Fruit fly (Drosophila melanogaster) whole organism, embryonic: ENCODE measurements around the gene RpS25.

Source experiments
- CG10147 ChIP-seq: fragments of 200-800 bp; sonication (Bioruptor generic); optimal IDR thresholded peaks from 2 replicates; lab custom pipeline; 2019; ENCODE audit warnings: missing biosample characterization, mild to moderate bottlenecking, missing genetic modification characterization, moderate library complexity
- CG10462 ChIP-seq: fragments of 200-800 bp; sonication (Bioruptor generic); optimal IDR thresholded peaks from 2 replicates; lab custom pipeline; 2016; ENCODE audit warnings: missing biosample characterization, missing genetic modification characterization
- CG11085 ChIP-seq: fragments of 200-800 bp; sonication (Bioruptor generic); IDR thresholded peaks from 2 replicates; pipeline ENCODE4 v1.3.6; 2022; ENCODE audit warnings: missing biosample characterization, missing genetic modification characterization
- CG11398 ChIP-seq: fragments of 200-800 bp; sonication (Bioruptor generic); optimal IDR thresholded peaks from 2 replicates; lab custom pipeline; 2016; ENCODE audit warnings: missing biosample characterization, missing genetic modification characterization
- CG12155 ChIP-seq: fragments of 200-800 bp; sonication (Bioruptor generic); optimal IDR thresholded peaks from 3 replicates; lab custom pipeline; 2016; ENCODE audit warnings: missing biosample characterization, missing genetic modification characterization
- CG12942 ChIP-seq: fragments of 200-800 bp; sonication (Bioruptor generic); optimal IDR thresholded peaks from 3 replicates; lab custom pipeline; 2016; ENCODE audit warnings: missing biosample characterization, missing genetic modification characterization
- CG14965 ChIP-seq: fragments of 200-800 bp; sonication (Bioruptor generic); optimal IDR thresholded peaks from 2 replicates; lab custom pipeline; 2016; ENCODE audit warnings: missing biosample characterization, missing genetic modification characterization, borderline replicate concordance
- CG17385 ChIP-seq: fragments of 200-800 bp; sonication (Bioruptor generic); optimal IDR thresholded peaks from 3 replicates; lab custom pipeline; 2018; ENCODE audit warnings: missing biosample characterization, mild to moderate bottlenecking, missing genetic modification characterization
- CG2678 ChIP-seq: fragments of 200-800 bp; sonication (Bioruptor generic); optimal IDR thresholded peaks from 3 replicates; lab custom pipeline; 2019; ENCODE audit warnings: missing biosample characterization, mild to moderate bottlenecking, missing genetic modification characterization, moderate library complexity
- CG3065 ChIP-seq: fragments of 200-800 bp; sonication (Bioruptor generic); optimal IDR thresholded peaks from 2 replicates; lab custom pipeline; 2016; ENCODE audit warnings: missing biosample characterization, missing genetic modification characterization
- CG32767 ChIP-seq: fragments of 200-800 bp; sonication (Bioruptor generic); IDR thresholded peaks from 2 replicates; pipeline ENCODE4 v1.3.6; 2022; ENCODE audit warnings: missing biosample characterization, missing genetic modification characterization
- CG34224 ChIP-seq: fragments of 200-800 bp; sonication (Bioruptor generic); IDR thresholded peaks from 3 replicates; pipeline ENCODE4 v1.3.6; 2022; ENCODE audit warnings: missing biosample characterization, missing genetic modification characterization; ENCODE audit not compliant: partially characterized antibody
- CG4617 ChIP-seq: fragments of 200-800 bp; sonication (Bioruptor generic); optimal IDR thresholded peaks from 3 replicates; lab custom pipeline; 2016; ENCODE audit warnings: missing biosample characterization, missing genetic modification characterization, borderline replicate concordance
- CG6254 ChIP-seq: fragments of 200-800 bp; sonication (Bioruptor generic); optimal IDR thresholded peaks from 3 replicates; lab custom pipeline; 2017; ENCODE audit warnings: mild to moderate bottlenecking, missing biosample characterization, missing genetic modification reagents, missing genetic modification characterization
- CG6654 ChIP-seq: fragments of 200-800 bp; sonication (Bioruptor generic); optimal IDR thresholded peaks from 2 replicates; lab custom pipeline; 2017; ENCODE audit warnings: missing biosample characterization, mild to moderate bottlenecking, missing genetic modification characterization
- CG7928 ChIP-seq: fragments of 200-800 bp; sonication (Bioruptor generic); optimal IDR thresholded peaks from 2 replicates; lab custom pipeline; 2017; ENCODE audit warnings: missing biosample characterization, mild to moderate bottlenecking, missing genetic modification characterization
- Camta ChIP-seq: fragments of 200-800 bp; sonication (Bioruptor generic); optimal IDR thresholded peaks from 2 replicates; lab custom pipeline; 2016; ENCODE audit warnings: missing biosample characterization, missing genetic modification characterization
- Dfd ChIP-seq, 2 experiments: fragments of >200 bp; optimal IDR thresholded peaks; 2 replicates each; lab custom pipeline; 2017; ENCODE audit warnings: missing biosample characterization in 2 of 2, missing genetic modification characterization in 2 of 2
- Fer3 ChIP-seq: fragments of 200-800 bp; sonication (Bioruptor generic); optimal IDR thresholded peaks from 2 replicates; lab custom pipeline; 2018; ENCODE audit warnings: missing biosample characterization, mild to moderate bottlenecking, missing genetic modification characterization, moderate library complexity
- HLHmδ ChIP-seq: fragments of 200-800 bp; sonication (Bioruptor generic); optimal IDR thresholded peaks from 2 replicates; lab custom pipeline; 2018; ENCODE audit warnings: missing biosample characterization, mild to moderate bottlenecking, missing genetic modification characterization, moderate library complexity
- Hr78 ChIP-seq, 2 experiments: fragments of 200-800 bp in 1 of 2; fragments of >200 bp in 1 of 2; sonication (Bioruptor generic) in 1 of 2; optimal IDR thresholded peaks; 2 replicates each; lab custom pipeline; 2017 to 2019; ENCODE audit warnings: missing biosample characterization in 2 of 2, missing genetic modification characterization in 2 of 2, mild to moderate bottlenecking in 1 of 2, moderate library complexity in 1 of 2
- Nf-YB ChIP-seq: fragments of 200-800 bp; sonication (Bioruptor generic); optimal IDR thresholded peaks from 3 replicates; lab custom pipeline; 2019; ENCODE audit warnings: missing biosample characterization, mild to moderate bottlenecking, missing genetic modification characterization, moderate library complexity
- Vsx1 ChIP-seq: fragments of 200-800 bp; sonication (Bioruptor generic); optimal IDR thresholded peaks from 2 replicates; lab custom pipeline; 2017; ENCODE audit warnings: missing biosample characterization, mild to moderate bottlenecking, missing genetic modification characterization, missing genetic modification reagents
- amos ChIP-seq: fragments of 200-800 bp; sonication (Bioruptor generic); IDR thresholded peaks from 2 replicates; pipeline ENCODE4 v1.3.6; 2022; ENCODE audit warnings: missing biosample characterization, missing genetic modification characterization; ENCODE audit not compliant: partially characterized antibody
- ash1 ChIP-seq: fragments of 200-800 bp; sonication (Bioruptor generic); optimal IDR thresholded peaks from 2 replicates; lab custom pipeline; 2018; ENCODE audit warnings: missing biosample characterization, mild to moderate bottlenecking, missing genetic modification characterization
- az2 ChIP-seq: fragments of 200-800 bp; sonication (Bioruptor generic); optimal IDR thresholded peaks from 3 replicates; lab custom pipeline; 2016; ENCODE audit warnings: missing biosample characterization, missing genetic modification characterization
- bcd ChIP-seq: fragments of 200-800 bp; sonication (Bioruptor generic); optimal IDR thresholded peaks from 2 replicates; lab custom pipeline; 2017; ENCODE audit warnings: missing biosample characterization, mild to moderate bottlenecking, missing genetic modification characterization
- cato ChIP-seq: fragments of 200-800 bp; sonication (Bioruptor generic); optimal IDR thresholded peaks from 2 replicates; lab custom pipeline; 2016; ENCODE audit warnings: missing biosample characterization, missing genetic modification characterization, borderline replicate concordance
- caup ChIP-seq: fragments of 200-800 bp; sonication (Bioruptor generic); optimal IDR thresholded peaks from 3 replicates; lab custom pipeline; 2017; ENCODE audit warnings: missing biosample characterization, mild to moderate bottlenecking, missing genetic modification characterization, moderate library complexity; ENCODE audit not compliant: severe bottlenecking
- crc ChIP-seq: fragments of 200-800 bp; sonication (Bioruptor generic); optimal IDR thresholded peaks from 2 replicates; lab custom pipeline; 2016; ENCODE audit warnings: missing biosample characterization, missing genetic modification characterization
- esg ChIP-seq: fragments of 200-800 bp; sonication (Bioruptor generic); conservative IDR thresholded peaks from 2 replicates; pipeline ENCODE4 v1.3.6; 2022; ENCODE audit warnings: missing biosample characterization, missing genetic modification characterization
- eve ChIP-seq, 2 experiments: fragments of >200 bp; optimal IDR thresholded peaks; 2 replicates each; lab custom pipeline; 2017; ENCODE audit warnings: missing biosample characterization in 2 of 2, missing genetic modification characterization in 2 of 2
- fd3F ChIP-seq: fragments of 200-800 bp; sonication (Bioruptor generic); optimal IDR thresholded peaks from 2 replicates; lab custom pipeline; 2018; ENCODE audit warnings: missing biosample characterization, mild to moderate bottlenecking, missing genetic modification characterization, moderate library complexity
- ham ChIP-seq: fragments of 200-800 bp; sonication (Bioruptor generic); IDR thresholded peaks from 2 replicates; pipeline ENCODE4 v1.3.6; 2022; ENCODE audit warnings: missing biosample characterization, missing genetic modification characterization
- jigr1 ChIP-seq: fragments of 200-800 bp; sonication (Bioruptor generic); IDR thresholded peaks from 3 replicates; pipeline ENCODE4 v1.3.6; 2022; ENCODE audit warnings: missing biosample characterization, missing genetic modification characterization
- maf-S ChIP-seq: fragments of 200-800 bp; sonication (Bioruptor generic); optimal IDR thresholded peaks from 2 replicates; lab custom pipeline; 2016; ENCODE audit warnings: missing biosample characterization, missing genetic modification characterization
- nerfin-1 ChIP-seq: fragments of 200-800 bp; sonication (Bioruptor generic); optimal IDR thresholded peaks from 3 replicates; lab custom pipeline; 2019; ENCODE audit warnings: missing biosample characterization, mild to moderate bottlenecking, missing genetic modification characterization, moderate library complexity
- nerfin-2 ChIP-seq: fragments of 200-800 bp; sonication (Bioruptor generic); IDR thresholded peaks from 2 replicates; pipeline ENCODE4 v1.3.6; 2022; ENCODE audit warnings: missing biosample characterization, missing genetic modification characterization; ENCODE audit not compliant: partially characterized antibody
- org-1 ChIP-seq: fragments of 200-800 bp; sonication (Bioruptor generic); optimal IDR thresholded peaks from 2 replicates; lab custom pipeline; 2017; ENCODE audit warnings: missing biosample characterization, missing genetic modification characterization
- p53 ChIP-seq: fragments of 200-800 bp; sonication (Bioruptor generic); optimal IDR thresholded peaks from 2 replicates; lab custom pipeline; 2016; ENCODE audit warnings: missing biosample characterization, missing genetic modification characterization
- pfk ChIP-seq: fragments of 200-800 bp; sonication (Bioruptor generic); optimal IDR thresholded peaks from 2 replicates; lab custom pipeline; 2018; ENCODE audit warnings: missing biosample characterization, mild to moderate bottlenecking, missing genetic modification characterization, moderate library complexity
- rib ChIP-seq: fragments of 200-800 bp; sonication (Bioruptor generic); IDR thresholded peaks from 2 replicates; pipeline ENCODE4 v1.3.6; 2022; ENCODE audit warnings: missing biosample characterization, missing genetic modification characterization
- row ChIP-seq: fragments of 200-800 bp; sonication (Bioruptor generic); IDR thresholded peaks from 3 replicates; pipeline ENCODE4 v1.3.6; 2022; ENCODE audit warnings: missing biosample characterization, missing genetic modification characterization
- shn ChIP-seq: fragments of 200-800 bp; sonication (Bioruptor generic); optimal IDR thresholded peaks from 3 replicates; lab custom pipeline; 2016; ENCODE audit warnings: missing biosample characterization, missing genetic modification characterization
- so ChIP-seq: fragments of 200-800 bp; sonication (Bioruptor generic); IDR thresholded peaks from 3 replicates; pipeline ENCODE4 v1.3.6; 2022; ENCODE audit warnings: missing biosample characterization, missing genetic modification characterization
- sob ChIP-seq: fragments of 200-800 bp; sonication (Bioruptor generic); IDR thresholded peaks from 2 replicates; pipeline ENCODE4 v1.3.6; 2022; ENCODE audit warnings: missing biosample characterization, missing genetic modification characterization
- vfl ChIP-seq: fragments of 200-800 bp; sonication (Bioruptor generic); optimal IDR thresholded peaks from 2 replicates; lab custom pipeline; 2016; ENCODE audit warnings: missing biosample characterization, missing genetic modification characterization
- vvl ChIP-seq: fragments of 200-800 bp; sonication (Bioruptor generic); IDR thresholded peaks from 2 replicates; pipeline ENCODE4 v1.3.6; 2022; ENCODE audit warnings: missing biosample characterization, missing genetic modification characterization
- zfh2 ChIP-seq: fragments of 200-800 bp; sonication (Bioruptor generic); optimal IDR thresholded peaks from 2 replicates; lab custom pipeline; 2016; ENCODE audit warnings: missing biosample characterization, missing genetic modification characterization

Gene RpS25

DNA sequence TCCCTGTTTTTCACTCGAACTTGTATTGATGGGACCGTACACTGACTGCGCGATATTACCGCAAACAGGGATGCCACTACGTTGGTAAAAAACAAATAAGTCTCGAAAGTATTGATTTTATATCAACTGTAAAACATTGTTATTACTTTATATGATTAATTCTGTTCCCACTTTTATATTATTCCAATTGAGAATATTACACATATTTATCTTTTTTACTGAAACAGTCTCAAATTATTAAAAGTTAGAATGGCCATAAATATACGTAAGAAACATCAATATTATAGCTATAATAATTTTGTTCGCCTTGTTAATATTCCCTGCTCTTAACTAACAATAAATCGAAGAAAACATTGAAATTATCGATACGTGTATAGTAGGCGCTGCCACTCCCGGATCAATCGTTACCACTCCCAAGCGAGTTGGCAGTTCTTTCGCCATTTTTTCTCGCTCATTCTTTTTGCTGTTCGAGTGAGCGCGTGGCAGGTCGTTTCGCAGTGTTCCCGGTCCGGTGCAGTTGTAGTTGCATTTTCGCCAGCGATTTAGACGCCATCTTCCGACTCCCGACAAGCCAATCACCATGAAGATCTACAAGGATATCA, 6.2 kb downstream of the RpS25 start, which contains the start of the genes SdhC and Tctp (continued):
- TF ChIP-seq CG14965, result no peak
- TF ChIP-seq vfl (GFP tag; lab: Kevin White, UChicago), result no peak
- TF ChIP-seq Camta (GFP tag; lab: Kevin White, UChicago), result peak; percentile 35
- TF ChIP-seq bcd (GFP tag; lab: Kevin White, UChicago), result peak; percentile 22
- no peak for TF ChIP-seq maf-S (GFP tag; lab: Kevin White, UChicago)
- TF ChIP-seq CG6654 (GFP tag; lab: Kevin White, UChicago), result no peak
- no peak for TF ChIP-seq crc (GFP tag; lab: Kevin White, UChicago)
- TF ChIP-seq jigr1 (GFP tag; lab: Robert Waterston, UW), result no peak
- TF ChIP-seq caup (GFP tag; lab: Kevin White, UChicago), result peak; percentile 20
- TF ChIP-seq row (GFP tag; lab: Robert Waterston, UW), result peak; percentile 72
- peak; percentile 34 for TF ChIP-seq CG17385
- peak; percentile 38 for TF ChIP-seq CG4617 (GFP tag; lab: Kevin White, UChicago)
- no peak for TF ChIP-seq org-1 (GFP tag; lab: Kevin White, UChicago)
- TF ChIP-seq Vsx1 (GFP tag; lab: Kevin White, UChicago), result peak; percentile 24
- TF ChIP-seq CG7928 (GFP tag; lab: Kevin White, UChicago), result no peak
- TF ChIP-seq rib (GFP tag; lab: Robert Waterston, UW), result peak; percentile 74; the same call in 1 of the 2 replicates
- peak; percentile 39 for TF ChIP-seq CG10462 (GFP tag; lab: Kevin White, UChicago)
- peak; percentile 97 for TF ChIP-seq CG12155 (GFP tag; lab: Kevin White, UChicago)
- TF ChIP-seq Dfd (GFP tag; optimal IDR thresholded peaks at IDR 0.05; lab: Kevin White, UChicago), result no peak
- peak; percentile 51 for TF ChIP-seq HLHmδ (GFP tag; lab: Kevin White, UChicago)
- TF ChIP-seq sob (GFP tag; lab: Robert Waterston, UW), result no peak
- peak; percentile 32; the same call in 1 of the 3 replicates for TF ChIP-seq CG34224 (GFP tag; lab: Robert Waterston, UW)
- no peak for TF ChIP-seq ham (GFP tag; lab: Robert Waterston, UW)
- peak; percentile 40 for TF ChIP-seq CG12942 (GFP tag; lab: Kevin White, UChicago)
- TF ChIP-seq CG6254 (GFP tag; lab: Kevin White, UChicago), result no peak
- TF ChIP-seq pfk (GFP tag; lab: Kevin White, UChicago), result peak; percentile 27
- TF ChIP-seq CG32767 (GFP tag; lab: Robert Waterston, UW), result no peak
- TF ChIP-seq ash1 (GFP tag; lab: Kevin White, UChicago), result no peak
- TF ChIP-seq cato (GFP tag; lab: Kevin White, UChicago), result no peak
- TF ChIP-seq CG2678 (tag; lab: Kevin White, UChicago), result peak; percentile 52
- peak; percentile 46 for TF ChIP-seq az2 (GFP tag; lab: Kevin White, UChicago)
- peak; percentile 40 for TF ChIP-seq Fer3
- TF ChIP-seq shn (GFP tag; lab: Kevin White, UChicago), result peak; percentile 38
- TF ChIP-seq CG3065 (GFP tag; lab: Kevin White, UChicago), result peak; percentile 18
- TF ChIP-seq p53, result no peak
- no peak for TF ChIP-seq nerfin-2 (GFP tag; lab: Robert Waterston, UW)
- TF ChIP-seq so, result 0 out of 3 replicates have a peak, but pooled peaks have one; percentile 45
- TF ChIP-seq nerfin-1 (tag; lab: Kevin White, UChicago), result peak; percentile 9
- TF ChIP-seq CG11085 (GFP tag; lab: Robert Waterston, UW), result no peak
- peak; percentile 6 for TF ChIP-seq CG10147 (GFP tag; lab: Kevin White, UChicago)
- no peak for TF ChIP-seq esg
- 0 out of 2 replicates have a peak, but pooled peaks have one; percentile 34 for TF ChIP-seq vvl
- TF ChIP-seq eve (GFP tag; optimal IDR thresholded peaks at IDR 0.05; lab: Kevin White, UChicago), result no peak
- TF ChIP-seq amos (GFP tag; lab: Robert Waterston, UW), result peak; percentile 49; the same call in 1 of the 2 replicates
- TF ChIP-seq Nf-YB, result peak; percentile 16
- no peak for TF ChIP-seq fd3F
- TF ChIP-seq CG11398 (GFP tag; lab: Kevin White, UChicago), result no peak
- TF ChIP-seq zfh2 (GFP tag; lab: Kevin White, UChicago), result peak; percentile 14
- no peak for TF ChIP-seq Hr78 (GFP tag; optimal IDR thresholded peaks at IDR 0.05; lab: Kevin White, UChicago)
